Worm (Caenorhabditis elegans): ENCODE measurements around the gene col-76.

Gene col-76

DNA sequence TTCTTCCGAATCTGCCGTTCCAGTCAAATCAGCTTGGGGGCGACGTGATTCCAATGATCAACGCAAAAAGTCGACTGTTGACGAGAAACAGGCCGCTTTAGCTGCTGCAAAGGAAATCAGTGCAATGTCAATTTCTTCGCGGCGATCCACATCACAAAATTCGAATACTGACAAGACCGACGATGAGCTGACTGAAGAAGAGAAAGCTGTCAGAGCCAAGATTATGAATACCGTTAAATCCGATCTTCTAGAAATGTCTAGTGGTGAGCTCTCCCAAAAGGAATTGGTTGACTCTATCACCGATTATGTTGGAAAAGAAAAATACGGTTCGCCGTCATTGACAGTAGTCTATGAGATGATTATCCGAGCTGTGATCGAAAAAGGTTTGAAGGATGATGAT is 16.1 kb downstream of the col-76 start:
- no peak for TF ChIP-seq ceh-14 (tag; optimal IDR thresholded peaks at IDR 0.05)
- no peak for TF ChIP-seq pag-3 (tag; optimal IDR thresholded peaks at IDR 0.05; ENCODE audit: borderline replicate concordance)
- no peak for TF ChIP-seq hlh-15 (tag; optimal IDR thresholded peaks at IDR 0.05)
- TF ChIP-seq eyg-1 (tag; optimal IDR thresholded peaks at IDR 0.05), result no peak

ce11 chrII:8222309-8223065 is 18.3 kb downstream of the col-76 start, which contains the start of gene dab-1:
Gene dab-1, plus strand, starts transcription at chrII:8222386.
- TF ChIP-seq K02D7.2 (tag; optimal IDR thresholded peaks at IDR 0.05), result no peak
- peak; percentile 37 for TF ChIP-seq ceh-19 (GFP tag; optimal IDR thresholded peaks at IDR 0.05)
- TF ChIP-seq unc-55 (GFP tag; optimal IDR thresholded peaks at IDR 0.05), result peak; percentile 30
- TF ChIP-seq unc-3 (GFP tag; conservative IDR thresholded peaks at IDR 0.05), result no peak
- TF ChIP-seq unc-3 (tag; optimal IDR thresholded peaks at IDR 0.05), result no peak
- TF ChIP-seq hlh-30 (tag; optimal IDR thresholded peaks at IDR 0.05; ENCODE audit: insufficient read depth), result peak; percentile 49
- TF ChIP-seq ceh-31 (tag; optimal IDR thresholded peaks at IDR 0.05), result peak; percentile 6
- peak; percentile 3 for TF ChIP-seq elt-2 (tag; optimal IDR thresholded peaks at IDR 0.05)
- TF ChIP-seq che-1 (tag; optimal IDR thresholded peaks at IDR 0.05), result no peak
- TF ChIP-seq fax-1 (tag; optimal IDR thresholded peaks at IDR 0.05), result no peak
- peak; percentile 32 for TF ChIP-seq nfya-1 (tag; optimal IDR thresholded peaks at IDR 0.05)

DNA sequence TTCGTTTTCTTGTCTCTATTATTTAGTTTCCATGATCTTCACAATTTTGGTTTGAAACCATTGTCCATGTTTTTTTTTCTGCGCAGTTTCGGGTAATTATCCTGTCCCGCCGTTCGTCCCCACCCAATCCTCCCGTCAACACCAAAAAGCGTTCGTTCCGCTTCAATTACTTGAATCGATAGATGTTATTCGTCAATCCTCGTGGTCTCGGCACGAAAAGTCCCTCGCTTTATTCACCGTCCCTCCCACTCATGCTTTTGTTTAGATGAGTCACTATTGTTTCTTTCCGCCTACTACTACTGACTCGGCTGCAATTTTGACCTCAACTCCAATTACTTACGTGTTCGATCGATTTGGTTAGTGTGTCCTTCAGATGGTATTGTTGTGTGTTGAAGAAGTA is 19.3 kb downstream of the col-76 start:
- TF ChIP-seq K02D7.2 (tag; optimal IDR thresholded peaks at IDR 0.05) (no peak), nhr-11 (tag; optimal IDR thresholded peaks at IDR 0.05) (no peak), ceh-45 (GFP tag; IDR thresholded peaks at IDR 0.05) (no peak), mec-3 (tag; optimal IDR thresholded peaks at IDR 0.05; ENCODE audit: borderline replicate concordance) (no peak), pax-1 (tag; optimal IDR thresholded peaks at IDR 0.05) (peak; percentile 87), ama-1 (optimal IDR thresholded peaks at IDR 0.05) (no peak), ets-4 (tag; optimal IDR thresholded peaks at IDR 0.05) (no peak), Y22D7AL.16 (tag; optimal IDR thresholded peaks at IDR 0.05) (no peak), ceh-34 (tag; optimal IDR thresholded peaks at IDR 0.05) (no peak), ceh-14 (tag; optimal IDR thresholded peaks at IDR 0.05) (no peak), che-1 (tag; optimal IDR thresholded peaks at IDR 0.05) (no peak), C38D4.7 (GFP tag; optimal IDR thresholded peaks at IDR 0.05) (no peak), tbx-2 (tag; optimal IDR thresholded peaks at IDR 0.05) (no peak), nfya-1 (tag; optimal IDR thresholded peaks at IDR 0.05) (no peak), pha-4 (tag; optimal IDR thresholded peaks at IDR 0.05) (no peak), fkh-6 (tag; optimal IDR thresholded peaks at IDR 0.05) (no peak), sox-2 (GFP tag; IDR thresholded peaks at IDR 0.05) (peak; percentile 32; the same call in 1 of the 2 replicates), ahr-1 (tag; optimal IDR thresholded peaks at IDR 0.05) (no peak), ceh-31 (tag; optimal IDR thresholded peaks at IDR 0.05) (peak; percentile 59), dve-1 (tag; optimal IDR thresholded peaks at IDR 0.05) (no peak), ceh-18 (tag; optimal IDR thresholded peaks at IDR 0.05) (no peak), unc-86 (tag; optimal IDR thresholded peaks at IDR 0.05) (no peak)

DNA sequence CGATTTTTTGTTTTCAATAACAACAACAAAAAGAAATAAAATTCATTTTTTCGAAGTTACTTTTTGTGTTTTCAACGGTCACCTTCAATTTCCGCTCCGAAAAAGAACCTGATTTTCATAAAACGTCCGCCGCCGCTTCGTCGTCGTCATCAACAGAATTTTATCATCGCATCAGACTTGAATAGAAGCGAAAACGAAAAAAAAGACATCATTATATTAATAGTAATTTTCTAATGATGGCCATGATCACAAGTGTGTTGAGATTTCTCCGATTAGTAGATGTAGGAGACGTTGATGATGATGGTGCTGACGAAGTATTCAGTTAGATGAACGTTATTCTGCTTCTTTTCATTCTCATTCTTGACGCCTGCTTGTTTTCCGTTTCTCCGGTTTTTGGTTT is 19.8 kb downstream of the col-76 start:
- TF ChIP-seq tbx-7 (tag; optimal IDR thresholded peaks at IDR 0.05) (no peak), rnt-1 (tag; optimal IDR thresholded peaks at IDR 0.05) (no peak), pqm-1 (tag; optimal IDR thresholded peaks at IDR 0.05) (no peak), ceh-48 (tag; optimal IDR thresholded peaks at IDR 0.05) (no peak), ref-2 (tag; optimal IDR thresholded peaks at IDR 0.05) (no peak), C38D4.7 (GFP tag; optimal IDR thresholded peaks at IDR 0.05) (no peak), ceh-45 (GFP tag; IDR thresholded peaks at IDR 0.05) (no peak), ceh-9 (tag; optimal IDR thresholded peaks at IDR 0.05) (no peak), pha-2 (tag; optimal IDR thresholded peaks at IDR 0.05) (no peak), gmeb-2 (tag; optimal IDR thresholded peaks at IDR 0.05) (no peak), dmd-4 (tag; optimal IDR thresholded peaks at IDR 0.05; ENCODE audit: borderline replicate concordance) (no peak), hlh-6 (tag; optimal IDR thresholded peaks at IDR 0.05) (no peak), ceh-34 (tag; optimal IDR thresholded peaks at IDR 0.05) (no peak), unc-86 (tag; optimal IDR thresholded peaks at IDR 0.05) (no peak), K02D7.2 (tag; optimal IDR thresholded peaks at IDR 0.05) (no peak)

Measured in whole organism, late embryonic.